Worm (Caenorhabditis elegans) whole organism, young adult: Measurements from ENCODE around the gene rfl-1.
A peak's percentile ranks its signal among the peaks of the same experiment; 100 is the strongest.

ENCODE experiments used
- B0019.2 ChIP-seq: fragments of 200-800 bp; sonication (Bioruptor generic); conservative IDR thresholded peaks from 2 replicates; pipeline ENCODE4 v1.3.6; 2022; ENCODE audit warnings: missing genetic modification reagents, missing genetic modification characterization, missing compliant biosample characterization
- B0336.3 ChIP-seq: fragments of 200-800 bp; sonication (Bioruptor generic); IDR thresholded peaks from 2 replicates; pipeline ENCODE4 v1.3.6; 2022; ENCODE audit warnings: missing genetic modification characterization, missing compliant biosample characterization
- C06A6.2 ChIP-seq: fragments of 200-800 bp; sonication (Bioruptor generic); conservative IDR thresholded peaks from 2 replicates; pipeline ENCODE4 v1.3.6; 2022; ENCODE audit warnings: missing genetic modification characterization, missing compliant biosample characterization
- C17E4.6 ChIP-seq: fragments of 200-800 bp; sonication (Bioruptor generic); IDR thresholded peaks from 2 replicates; pipeline ENCODE4 v1.3.6; 2022; ENCODE audit warnings: missing genetic modification reagents, missing genetic modification characterization, missing compliant biosample characterization
- D2030.7 ChIP-seq: fragments of 200-800 bp; sonication (Bioruptor generic); IDR thresholded peaks from 2 replicates; pipeline ENCODE4 v1.3.6; 2022; ENCODE audit warnings: missing genetic modification reagents, missing genetic modification characterization, missing compliant biosample characterization
- F22D6.2 ChIP-seq: sonication (generic microtip); optimal IDR thresholded peaks from 2 replicates; lab custom pipeline; 2016; ENCODE audit warnings: mild to moderate bottlenecking, missing genetic modification characterization, missing compliant biosample characterization
- F23B12.7 ChIP-seq: sonication (generic microtip); optimal IDR thresholded peaks from 2 replicates; lab custom pipeline; 2017; ENCODE audit warnings: missing genetic modification characterization, mild to moderate bottlenecking, missing compliant biosample characterization, antibody characterized with exemption, moderate library complexity; ENCODE audit not compliant: insufficient read depth
- Y79H2A.3 ChIP-seq: fragments of 200-800 bp; sonication (Bioruptor generic); conservative IDR thresholded peaks from 2 replicates; pipeline ENCODE4 v1.3.6; 2022; ENCODE audit warnings: missing genetic modification reagents, missing genetic modification characterization, missing compliant biosample characterization
- aptf-2 ChIP-seq: fragments of 200-800 bp; sonication (Bioruptor generic); conservative IDR thresholded peaks from 2 replicates; pipeline ENCODE4 v1.3.6; 2022; ENCODE audit warnings: missing genetic modification reagents, missing genetic modification characterization, missing compliant biosample characterization
- aptf-3 ChIP-seq: fragments of 200-800 bp; sonication (Bioruptor generic); IDR thresholded peaks from 2 replicates; pipeline ENCODE4 v1.3.6; 2022; ENCODE audit warnings: missing genetic modification characterization, missing compliant biosample characterization
- attf-3 ChIP-seq: fragments of 200-800 bp; sonication (Bioruptor generic); conservative IDR thresholded peaks from 2 replicates; pipeline ENCODE4 v1.3.6; 2022; ENCODE audit warnings: missing genetic modification reagents, missing genetic modification characterization, missing compliant biosample characterization
- attf-5 ChIP-seq: fragments of 200-800 bp; sonication (Bioruptor generic); optimal IDR thresholded peaks from 2 replicates; lab custom pipeline; 2018; ENCODE audit warnings: mild to moderate bottlenecking, missing genetic modification characterization, missing compliant biosample characterization
- ccch-3 ChIP-seq: fragments of 200-800 bp; sonication (Bioruptor generic); optimal IDR thresholded peaks from 2 replicates; lab custom pipeline; 2018; ENCODE audit warnings: mild to moderate bottlenecking, missing genetic modification characterization, missing compliant biosample characterization
- ceh-27 ChIP-seq: fragments of 200-800 bp; sonication (Bioruptor generic); optimal IDR thresholded peaks from 2 replicates; lab custom pipeline; 2018; ENCODE audit warnings: mild to moderate bottlenecking, missing genetic modification characterization, moderate library complexity, missing compliant biosample characterization
- ceh-58 ChIP-seq: fragments of 200-800 bp; sonication (Bioruptor generic); IDR thresholded peaks from 2 replicates; pipeline ENCODE4 v1.3.6; 2022; ENCODE audit warnings: missing genetic modification characterization, missing compliant biosample characterization
- ceh-79 ChIP-seq: sonication (generic microtip); optimal IDR thresholded peaks from 2 replicates; lab custom pipeline; 2017; ENCODE audit warnings: mild to moderate bottlenecking, missing genetic modification characterization, missing compliant biosample characterization
- ceh-91 ChIP-seq: fragments of 200-800 bp; sonication (Bioruptor generic); IDR thresholded peaks from 2 replicates; pipeline ENCODE4 v1.3.6; 2022; ENCODE audit warnings: missing genetic modification reagents, missing genetic modification characterization, missing compliant biosample characterization
- dpff-1 ChIP-seq: sonication (generic microtip); optimal IDR thresholded peaks from 2 replicates; lab custom pipeline; 2017; ENCODE audit warnings: mild to moderate bottlenecking, missing genetic modification characterization, missing compliant biosample characterization
- dpl-1 ChIP-seq: fragments of 150-350 bp; optimal IDR thresholded peaks from 2 replicates; lab custom pipeline; 2014; ENCODE audit warnings: missing biosample characterization, missing genetic modification reagents, missing genetic modification characterization
- egl-18 ChIP-seq: fragments of 200-800 bp; sonication (Bioruptor generic); IDR thresholded peaks from 2 replicates; pipeline ENCODE4 v1.3.6; 2022; ENCODE audit warnings: missing genetic modification reagents, missing genetic modification characterization, missing compliant biosample characterization
- him-1 ChIP-seq: sonication (generic microtip); optimal IDR thresholded peaks from 2 replicates; lab custom pipeline; 2016; ENCODE audit warnings: missing genotype, missing genetic modification reagents, missing genetic modification characterization, missing compliant biosample characterization
- hmg-1.2 ChIP-seq: fragments of 200-800 bp; sonication (Bioruptor generic); IDR thresholded peaks from 2 replicates; pipeline ENCODE4 v1.3.6; 2022; ENCODE audit warnings: missing genetic modification reagents, missing genetic modification characterization, missing compliant biosample characterization
- hmg-20 ChIP-seq: fragments of 200-800 bp; sonication (Bioruptor generic); IDR thresholded peaks from 2 replicates; pipeline ENCODE4 v1.3.6; 2022; ENCODE audit warnings: missing genetic modification reagents, missing genetic modification characterization, missing compliant biosample characterization
- hrde-1 ChIP-seq: sonication (generic microtip); optimal IDR thresholded peaks from 2 replicates; lab custom pipeline; 2016; ENCODE audit warnings: missing genetic modification characterization, mild to moderate bottlenecking, missing compliant biosample characterization, moderate library complexity, missing genotype, missing genetic modification reagents, borderline replicate concordance
- hsf-1 ChIP-seq: fragments of 200-800 bp; sonication (Bioruptor generic); IDR thresholded peaks from 2 replicates; pipeline ENCODE4 v1.3.6; 2022; ENCODE audit warnings: missing genetic modification reagents, missing genetic modification characterization, missing compliant biosample characterization
- lin-54 ChIP-seq: fragments of 200-800 bp; sonication (Bioruptor generic); optimal IDR thresholded peaks from 2 replicates; lab custom pipeline; 2018; ENCODE audit warnings: mild to moderate bottlenecking, missing genetic modification characterization, missing compliant biosample characterization
- lsl-1 ChIP-seq: fragments of 200-800 bp; sonication (Bioruptor generic); optimal IDR thresholded peaks from 2 replicates; lab custom pipeline; 2018; ENCODE audit warnings: mild to moderate bottlenecking, missing genetic modification characterization, moderate library complexity, missing compliant biosample characterization
- madf-10 ChIP-seq: sonication (generic microtip); optimal IDR thresholded peaks from 2 replicates; lab custom pipeline; 2016; ENCODE audit warnings: mild to moderate bottlenecking, missing genetic modification characterization, missing compliant biosample characterization
- madf-3 ChIP-seq: fragments of 200-800 bp; sonication (Bioruptor generic); IDR thresholded peaks from 2 replicates; pipeline ENCODE4 v1.3.6; 2022; ENCODE audit warnings: missing genetic modification reagents, missing genetic modification characterization, missing compliant biosample characterization
- madf-6 ChIP-seq: fragments of 200-800 bp; sonication (Bioruptor generic); IDR thresholded peaks from 2 replicates; pipeline ENCODE4 v1.3.6; 2022; ENCODE audit warnings: missing genetic modification reagents, missing genetic modification characterization, missing compliant biosample characterization
- mcd-1 ChIP-seq: fragments of 200-800 bp; sonication (Bioruptor generic); IDR thresholded peaks from 2 replicates; pipeline ENCODE4 v1.3.6; 2022; ENCODE audit warnings: missing genetic modification reagents, missing genetic modification characterization, missing compliant biosample characterization
- nfya-2 ChIP-seq: fragments of 200-800 bp; sonication (Bioruptor generic); IDR thresholded peaks from 2 replicates; pipeline ENCODE4 v1.3.6; 2022; ENCODE audit warnings: missing genetic modification reagents, missing genetic modification characterization, missing compliant biosample characterization
- nfyb-1 ChIP-seq: fragments of 200-800 bp; sonication (Bioruptor generic); IDR thresholded peaks from 2 replicates; pipeline ENCODE4 v1.3.6; 2022; ENCODE audit warnings: missing genetic modification reagents, missing genetic modification characterization, missing compliant biosample characterization
- nhr-179 ChIP-seq: sonication (generic microtip); optimal IDR thresholded peaks from 2 replicates; lab custom pipeline; 2016; ENCODE audit warnings: mild to moderate bottlenecking, missing genetic modification characterization, missing compliant biosample characterization
- nhr-80 ChIP-seq: sonication (generic microtip); optimal IDR thresholded peaks from 2 replicates; lab custom pipeline; 2016; ENCODE audit warnings: missing genetic modification characterization, missing compliant biosample characterization
- nhr-90 ChIP-seq: sonication (generic microtip); optimal IDR thresholded peaks from 2 replicates; lab custom pipeline; 2016; ENCODE audit warnings: missing genotype, mild to moderate bottlenecking, missing genetic modification characterization, missing compliant biosample characterization
- pbrm-1 ChIP-seq: fragments of 200-800 bp; sonication (Bioruptor generic); IDR thresholded peaks from 2 replicates; pipeline ENCODE4 v1.3.6; 2022; ENCODE audit warnings: missing genetic modification reagents, missing genetic modification characterization, missing compliant biosample characterization
- repo-1 ChIP-seq: sonication (generic microtip); optimal IDR thresholded peaks from 2 replicates; lab custom pipeline; 2017; ENCODE audit warnings: mild to moderate bottlenecking, missing genetic modification characterization, missing compliant biosample characterization
- snpc-1.3 ChIP-seq: sonication (generic microtip); optimal IDR thresholded peaks from 2 replicates; lab custom pipeline; 2017; ENCODE audit warnings: missing genetic modification characterization, mild to moderate bottlenecking, missing compliant biosample characterization, antibody characterized with exemption, moderate library complexity, missing genotype, missing genetic modification reagents; ENCODE audit not compliant: insufficient read depth
- snpc-3.4 ChIP-seq: sonication (generic microtip); optimal IDR thresholded peaks from 2 replicates; lab custom pipeline; 2017; ENCODE audit warnings: missing genetic modification characterization, mild to moderate bottlenecking, missing compliant biosample characterization, antibody characterized with exemption, moderate library complexity, missing genotype, missing genetic modification reagents
- somi-1 ChIP-seq: fragments of 200-800 bp; sonication (Bioruptor generic); optimal IDR thresholded peaks from 2 replicates; lab custom pipeline; 2018; ENCODE audit warnings: mild to moderate bottlenecking, missing genetic modification characterization, missing compliant biosample characterization
- xnd-1 ChIP-seq: sonication (generic microtip); optimal IDR thresholded peaks from 2 replicates; lab custom pipeline; 2016; ENCODE audit warnings: missing genotype, missing genetic modification reagents, missing genetic modification characterization, missing compliant biosample characterization
- zim-3 ChIP-seq: sonication (generic microtip); optimal IDR thresholded peaks from 2 replicates; lab custom pipeline; 2017; ENCODE audit warnings: mild to moderate bottlenecking, missing genetic modification characterization, moderate library complexity, missing compliant biosample characterization
- ztf-26 ChIP-seq: sonication (generic microtip); optimal IDR thresholded peaks from 2 replicates; lab custom pipeline; 2017; ENCODE audit warnings: missing genetic modification characterization, missing compliant biosample characterization
- ztf-28 ChIP-seq: fragments of 200-800 bp; sonication (Bioruptor generic); IDR thresholded peaks from 2 replicates; pipeline ENCODE4 v1.3.6; 2022; ENCODE audit warnings: missing genetic modification reagents, missing genetic modification characterization, missing compliant biosample characterization
- ztf-3 ChIP-seq: fragments of 200-800 bp; sonication (Bioruptor generic); optimal IDR thresholded peaks from 2 replicates; lab custom pipeline; 2018; ENCODE audit warnings: mild to moderate bottlenecking, missing genetic modification characterization, missing compliant biosample characterization

Gene rfl-1

ce11 chrIII:7021156-7021637 is at the start of gene rfl-1:
Gene rfl-1, plus strand, starts transcription at chrIII:7021206.
- TF ChIP-seq lin-54 (GFP tag; lab: Kevin White, UChicago) (no peak), lsl-1 (GFP tag; lab: Kevin White, UChicago) (peak; percentile 12), hrde-1 (tag; lab: Kevin White, UChicago) (no peak), snpc-1.3 (tag; lab: Kevin White, UChicago) (no peak), attf-5 (GFP tag; lab: Kevin White, UChicago) (peak; percentile 19), zim-3 (no peak), snpc-3.4 (tag; lab: Kevin White, UChicago) (peak; percentile 20), F23B12.7 (tag; lab: Kevin White, UChicago) (peak; percentile 19), attf-3 (GFP tag; lab: Robert Waterston, UW) (peak; percentile 97), mcd-1 (GFP tag; lab: Robert Waterston, UW) (0 out of 2 replicates have a peak, but pooled peaks have one; percentile 26), hmg-1.2 (GFP tag; lab: Robert Waterston, UW) (peak; percentile 99), dpff-1 (tag; lab: Kevin White, UChicago) (no peak), him-1 (tag; lab: Kevin White, UChicago) (peak; percentile 25), B0019.2 (no peak), madf-6 (GFP tag; lab: Robert Waterston, UW) (0 out of 2 replicates have a peak, but pooled peaks have one; percentile 7), pbrm-1 (no peak)

DNA sequence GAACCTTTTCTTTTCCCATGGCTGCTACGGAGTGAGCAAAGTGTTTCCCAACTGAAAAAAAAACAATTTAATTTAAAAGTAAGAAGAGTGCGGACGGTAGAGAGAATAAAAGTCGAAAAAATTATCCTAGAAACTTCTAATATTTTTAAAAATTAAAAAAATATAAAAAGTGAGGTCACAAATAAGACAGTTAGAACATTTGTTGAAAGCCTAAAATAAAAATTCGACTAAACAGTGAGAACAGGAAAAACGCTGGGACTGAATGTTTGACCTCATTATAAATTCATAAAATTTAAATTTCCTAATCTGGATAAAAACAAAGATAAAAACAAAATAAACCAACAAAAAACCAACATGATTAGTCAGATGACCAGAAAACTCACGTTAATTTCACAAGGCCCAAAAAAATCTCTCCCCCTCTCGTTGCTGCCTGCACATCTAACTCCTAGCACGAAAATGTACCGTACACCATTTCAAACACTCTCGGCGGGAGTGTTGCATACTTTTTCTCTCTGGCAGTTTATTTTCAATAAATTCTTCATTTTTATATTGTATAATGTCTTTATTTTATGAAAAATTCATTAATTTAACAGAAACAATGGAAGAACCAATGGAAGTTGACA is 49.2 kb upstream of the rfl-1 start, which contains the start of the genes eef-1A.1 and rfc-4:
Gene eef-1A.1, minus strand, starts transcription at position 51 of the 623 bp plus-strand sequence.
Gene rfc-4, plus strand, starts transcription at position 592 of the 623 bp plus-strand sequence.
- peak; percentile 79 for TF ChIP-seq nhr-80 (tag; lab: Kevin White, UChicago)
- peak; percentile 94 for TF ChIP-seq nfyb-1 (GFP tag; lab: Robert Waterston, UW)
- peak; percentile 72 for TF ChIP-seq somi-1
- TF ChIP-seq egl-18 (GFP tag; lab: Robert Waterston, UW) = no peak
- peak; percentile 48 for TF ChIP-seq repo-1 (tag; lab: Kevin White, UChicago)
- TF ChIP-seq Y79H2A.3 = no peak
- TF ChIP-seq ceh-91 = peak; percentile 77
- TF ChIP-seq attf-3 (GFP tag; lab: Robert Waterston, UW) = peak; percentile 91
- TF ChIP-seq aptf-2 (GFP tag; lab: Robert Waterston, UW) = no peak
- 0 out of 2 replicates have a peak, but pooled peaks have one; percentile 25 for TF ChIP-seq C17E4.6 (GFP tag; lab: Robert Waterston, UW)
- no peak for TF ChIP-seq nfya-2 (GFP tag; lab: Robert Waterston, UW)
- no peak for TF ChIP-seq hmg-20 (GFP tag; lab: Robert Waterston, UW)
- TF ChIP-seq ceh-27 = peak; percentile 96
- peak; percentile 72 for TF ChIP-seq C06A6.2
- peak; percentile 68; the same call in 1 of the 2 replicates for TF ChIP-seq ztf-28
- peak; percentile 82 for TF ChIP-seq dpl-1 (GFP tag; lab: Kevin White, UChicago)
- TF ChIP-seq B0336.3 (GFP tag; lab: Robert Waterston, UW) = peak; percentile 79
- TF ChIP-seq ztf-26 (tag; lab: Kevin White, UChicago) = peak; percentile 82
- peak; percentile 55 for TF ChIP-seq F22D6.2 (tag; lab: Kevin White, UChicago)
- TF ChIP-seq madf-3 = peak; percentile 94
- no peak for TF ChIP-seq ceh-58 (GFP tag; lab: Robert Waterston, UW)
- TF ChIP-seq xnd-1 = peak; percentile 47
- TF ChIP-seq ccch-3 = no peak
- peak; percentile 60 for TF ChIP-seq him-1 (tag; lab: Kevin White, UChicago)
- TF ChIP-seq nhr-179 = no peak
- TF ChIP-seq D2030.7 (GFP tag; lab: Robert Waterston, UW) = peak; percentile 84
- TF ChIP-seq ztf-3 (GFP tag; lab: Kevin White, UChicago) = no peak
- TF ChIP-seq aptf-3 = no peak
- no peak; the same call in 1 of the 2 replicates for TF ChIP-seq B0019.2
- peak; percentile 68 for TF ChIP-seq hsf-1
- TF ChIP-seq ceh-79 (tag; lab: Kevin White, UChicago) = no peak
- TF ChIP-seq nhr-90 = peak; percentile 18
- peak; percentile 68 for TF ChIP-seq madf-10 (tag; lab: Kevin White, UChicago)
